Fruit fly (Drosophila melanogaster): ENCODE results near the gene CG34279.

The CG34279 gene

DNA sequence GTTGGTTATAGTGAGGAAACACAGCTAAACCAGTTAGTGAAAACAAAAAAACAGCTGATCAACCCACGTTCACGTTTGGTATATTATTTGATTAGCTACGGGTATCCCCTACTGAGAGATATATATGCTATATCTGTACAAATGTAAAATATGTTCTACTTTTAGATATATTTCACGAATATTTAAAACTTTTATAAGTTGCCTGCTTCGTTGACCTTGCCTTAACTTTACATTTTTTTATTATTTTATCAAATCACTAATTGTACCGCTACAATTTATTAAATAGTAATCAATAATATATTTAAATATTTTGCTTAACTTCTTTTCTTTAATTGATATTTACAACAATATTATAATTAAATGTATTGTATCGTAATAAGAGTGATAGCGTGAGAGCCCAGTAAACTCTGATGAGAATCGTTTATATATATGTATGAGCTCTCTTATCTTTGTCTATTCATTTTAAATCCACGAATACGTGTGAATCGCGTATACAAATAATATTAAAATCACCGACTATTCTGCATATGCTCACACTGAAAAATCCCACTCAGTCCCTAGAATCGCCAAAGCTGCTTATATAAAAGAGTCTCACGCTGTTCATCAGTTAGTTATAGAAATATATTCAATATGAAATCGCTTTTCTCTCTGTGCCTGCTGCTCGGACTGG, 9.5 kb upstream of the CG34279 start, which contains the start of gene CG42821:
TSS of gene CG42821 (plus strand) at position 620 of the 670 bp plus-strand sequence.
- TF ChIP-seq CTCF (optimal IDR thresholded peaks at IDR 0.05) (no peak), CG8478 (optimal IDR thresholded peaks at IDR 0.05) (no peak)

DNA sequence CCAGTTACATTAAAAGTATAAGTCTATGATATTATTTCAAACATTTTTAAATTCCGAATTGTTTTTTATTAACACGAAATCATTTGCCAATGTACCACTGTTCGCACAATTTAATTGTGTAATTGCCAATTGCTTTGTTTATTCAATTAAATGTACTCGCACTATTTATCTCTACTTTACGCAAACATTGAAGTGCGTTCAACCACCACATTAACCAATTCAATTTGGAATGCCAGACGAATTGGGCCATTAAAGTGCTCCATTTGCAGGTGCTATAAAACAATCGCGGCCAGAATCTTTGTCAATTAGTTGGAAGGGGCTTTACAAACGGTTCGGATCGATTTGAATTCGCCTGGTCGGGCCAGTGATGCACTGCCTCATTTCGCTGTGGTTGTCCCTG, 7.7 kb upstream of the CG34279 start, which contains the start of gene CG5863:
TSS of gene CG5863 (plus strand) at position 301 of the 400 bp plus-strand sequence.
- TF ChIP-seq CG8478 (optimal IDR thresholded peaks at IDR 0.05) (no peak), CTCF (optimal IDR thresholded peaks at IDR 0.05) (no peak)

DNA sequence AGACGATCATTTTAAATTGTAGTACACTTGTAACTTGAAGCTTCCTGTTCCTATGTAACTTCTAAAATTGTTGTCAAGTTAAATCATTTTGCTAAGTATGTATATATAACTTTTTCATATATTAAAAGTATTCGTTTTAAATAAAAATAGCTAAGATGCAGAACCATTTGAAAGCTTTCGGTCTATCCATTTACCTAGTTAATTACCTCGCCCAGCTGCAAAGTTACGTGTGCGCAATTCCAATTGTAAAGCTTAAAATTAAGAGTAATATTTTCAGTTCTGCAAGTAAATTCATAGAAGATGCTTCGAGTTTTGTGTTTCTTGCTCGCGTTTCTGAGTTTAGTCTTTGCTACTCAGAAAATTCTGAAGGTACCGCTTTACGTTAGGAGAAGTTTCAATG, 6.2 kb upstream of the CG34279 start, which contains the start of gene CG5860:
TSS of gene CG5860 (plus strand) at position 301 of the 400 bp plus-strand sequence.
- TF ChIP-seq CG8478 (optimal IDR thresholded peaks at IDR 0.05): no peak
- TF ChIP-seq CTCF (optimal IDR thresholded peaks at IDR 0.05): no peak

- TF ChIP-seq CTCF (optimal IDR thresholded peaks at IDR 0.05): no peak
- TF ChIP-seq CG8478 (optimal IDR thresholded peaks at IDR 0.05): no peak
These were observed 4.5 kb upstream of the CG34279 start, which contains the start of gene CG17283 for dm6 chr3R:17407576-17407975. TSS of gene CG17283 (plus strand) at chr3R:17407876.

DNA sequence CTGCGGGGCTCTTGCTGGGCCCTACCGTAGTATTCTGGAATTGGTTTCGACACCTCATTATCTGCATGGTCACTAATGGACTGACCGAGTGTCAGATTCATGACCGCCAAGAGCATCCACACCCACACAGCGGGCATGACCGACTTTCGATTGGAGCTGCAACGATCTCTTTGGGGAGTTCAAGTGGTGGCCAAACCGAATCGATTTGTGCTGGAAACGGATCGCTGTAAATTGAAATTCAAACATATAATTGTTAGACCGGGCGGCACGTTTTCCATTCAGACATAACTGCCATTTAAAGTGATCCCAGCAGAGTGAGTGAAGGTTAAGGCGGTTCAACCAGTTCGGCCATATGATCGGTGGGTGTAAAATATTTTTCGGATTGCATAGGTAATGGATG, 3.3 kb upstream of the CG34279 start, which contains the start of the genes CG42824 and CG42798:
TSS of gene CG42824 (minus strand) at position 101 of the 400 bp plus-strand sequence.
TSS of gene CG42798 (plus strand) at position 268 of the 400 bp plus-strand sequence.
- TF ChIP-seq CTCF (optimal IDR thresholded peaks at IDR 0.05): no peak
- TF ChIP-seq CG8478 (optimal IDR thresholded peaks at IDR 0.05): no peak

- TF ChIP-seq CTCF (optimal IDR thresholded peaks at IDR 0.05): no peak
- TF ChIP-seq CG8478 (optimal IDR thresholded peaks at IDR 0.05): no peak
These were observed 1.9 kb upstream of the CG34279 start, which contains the start of gene CG42823 for dm6 chr3R:17405009-17405408. TSS of gene CG42823 (minus strand) at chr3R:17405109.

DNA sequence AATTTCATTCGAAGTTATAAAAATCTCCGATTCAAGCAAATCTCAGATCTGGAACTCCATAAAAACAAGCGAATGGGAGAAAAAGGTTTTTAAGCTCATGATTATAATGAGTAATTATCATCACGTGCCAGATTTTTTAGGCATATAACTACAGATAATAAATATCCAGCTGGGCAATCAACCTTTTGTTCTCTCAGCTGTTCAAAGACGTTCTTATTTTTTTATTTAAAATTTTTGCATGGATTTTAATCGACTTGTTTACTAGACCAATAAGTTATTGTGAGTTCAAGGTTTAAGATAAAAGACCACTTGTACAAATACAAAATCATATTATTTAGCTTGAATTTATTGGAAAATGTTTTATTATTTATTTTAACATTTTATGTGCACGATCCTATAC, 1.1 kb upstream of the CG34279 start:
- TF ChIP-seq CG8478 (optimal IDR thresholded peaks at IDR 0.05) (no peak), CTCF (optimal IDR thresholded peaks at IDR 0.05) (no peak)

- no peak for TF ChIP-seq CG8478 (optimal IDR thresholded peaks at IDR 0.05)
These were observed 530 bp upstream of the CG34279 start, which contains the start of gene CG34280 for dm6 chr3R:17403618-17404017. TSS of gene CG34280 (minus strand) at chr3R:17403718.

- TF ChIP-seq CTCF (optimal IDR thresholded peaks at IDR 0.05) (peak; percentile 90 to 92), CG8478 (optimal IDR thresholded peaks at IDR 0.05) (no peak)
These were observed 654 bp downstream of the CG34279 start, which contains the start of gene Sur-8 for dm6 chr3R:17402434-17402833. TSS of gene Sur-8 (minus strand) at chr3R:17402515.

DNA sequence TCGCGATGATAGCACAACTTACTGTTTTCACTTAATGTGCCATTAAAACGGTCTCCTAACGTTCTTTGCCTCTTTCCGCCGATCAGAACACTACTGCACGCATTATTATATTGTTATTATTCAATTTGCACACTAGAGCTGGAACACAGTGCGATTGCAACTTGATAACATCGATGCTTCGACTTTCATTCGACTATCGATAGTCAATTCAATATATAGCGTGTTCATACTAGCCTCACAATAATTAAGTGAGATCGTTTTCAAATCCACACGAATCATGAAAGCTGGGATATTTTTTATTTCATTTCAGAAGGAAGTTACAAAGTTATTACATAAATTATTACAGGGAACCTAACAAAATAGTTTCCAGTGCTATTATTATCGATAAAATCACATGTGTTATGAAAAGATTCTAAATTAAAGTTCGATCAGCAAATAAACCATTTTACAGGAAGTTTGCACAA, 1.8 kb downstream of the CG34279 start:
- TF ChIP-seq CG8478 (optimal IDR thresholded peaks at IDR 0.05) (no peak), CTCF (optimal IDR thresholded peaks at IDR 0.05) (peak; percentile 38 to 43)

- no peak for TF ChIP-seq CG8478 (optimal IDR thresholded peaks at IDR 0.05)
- no peak for TF ChIP-seq CTCF (optimal IDR thresholded peaks at IDR 0.05)
These were observed 2.4 kb downstream of the CG34279 start for dm6 chr3R:17400675-17401118.

DNA sequence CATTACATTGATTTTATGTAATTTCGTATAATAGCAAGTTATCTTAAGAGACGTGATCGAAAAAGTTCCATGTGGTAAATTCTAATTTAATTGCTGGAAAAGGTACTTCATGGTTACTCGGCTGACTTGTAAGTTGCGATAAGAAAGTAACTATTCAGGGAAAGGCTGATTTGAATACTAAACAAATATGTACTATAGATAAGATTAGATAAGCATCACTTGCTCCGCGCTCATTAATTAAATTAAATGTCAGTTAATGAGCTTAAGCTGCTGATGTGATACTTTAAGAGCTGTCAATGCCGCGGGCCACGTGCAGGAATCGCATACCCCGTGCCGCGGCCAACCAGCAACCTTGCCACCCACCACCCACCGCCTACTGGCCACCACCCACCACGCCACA, 3.0 kb downstream of the CG34279 start:
- no peak for TF ChIP-seq CTCF (optimal IDR thresholded peaks at IDR 0.05)
- TF ChIP-seq CG8478 (optimal IDR thresholded peaks at IDR 0.05): no peak

DNA sequence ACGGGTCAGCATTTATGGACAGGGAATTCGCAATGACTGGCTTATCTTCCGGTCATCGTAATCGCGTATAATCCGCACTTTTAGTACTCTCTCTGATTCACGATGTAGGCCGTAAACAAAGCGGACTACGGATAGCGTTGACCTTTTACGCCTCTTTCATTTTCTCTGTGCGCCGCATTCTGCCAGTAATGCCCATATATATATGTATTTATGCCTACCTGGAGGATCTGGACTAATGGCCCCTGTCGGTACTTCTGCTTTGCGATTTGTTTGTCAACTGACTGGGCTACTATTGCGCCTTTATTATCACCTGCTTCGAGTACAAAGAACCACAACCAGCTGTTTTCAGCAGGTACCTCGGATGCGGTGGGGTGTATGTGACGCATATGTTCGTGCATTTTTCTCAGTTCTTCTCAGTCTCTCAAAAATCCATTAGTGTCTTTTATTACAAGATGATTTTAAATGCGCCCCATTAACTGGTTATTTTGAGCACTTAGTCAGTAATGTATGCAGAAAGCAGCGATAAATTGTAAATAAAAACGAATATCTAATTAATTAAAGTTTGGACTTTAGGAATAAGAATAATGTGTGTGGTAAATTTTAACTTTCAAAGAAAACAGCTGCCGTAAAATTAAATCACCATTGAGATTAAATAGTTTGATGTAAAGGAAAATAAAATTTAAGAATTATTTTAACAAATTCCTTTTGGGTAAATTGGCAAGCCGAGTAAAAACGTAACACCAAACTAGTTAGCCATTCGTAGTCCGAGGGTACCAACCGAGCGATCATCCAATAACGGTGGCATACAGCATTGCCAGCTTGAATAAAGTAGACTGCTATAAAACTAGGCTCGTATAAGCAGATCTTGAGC, 8.5 kb downstream of the CG34279 start, which contains the start of gene CREG:
TSS of gene CREG (minus strand) at position 323 of the 871 bp plus-strand sequence.
- no peak for TF ChIP-seq CG8478 (optimal IDR thresholded peaks at IDR 0.05)
- TF ChIP-seq CTCF (optimal IDR thresholded peaks at IDR 0.05): no peak

DNA sequence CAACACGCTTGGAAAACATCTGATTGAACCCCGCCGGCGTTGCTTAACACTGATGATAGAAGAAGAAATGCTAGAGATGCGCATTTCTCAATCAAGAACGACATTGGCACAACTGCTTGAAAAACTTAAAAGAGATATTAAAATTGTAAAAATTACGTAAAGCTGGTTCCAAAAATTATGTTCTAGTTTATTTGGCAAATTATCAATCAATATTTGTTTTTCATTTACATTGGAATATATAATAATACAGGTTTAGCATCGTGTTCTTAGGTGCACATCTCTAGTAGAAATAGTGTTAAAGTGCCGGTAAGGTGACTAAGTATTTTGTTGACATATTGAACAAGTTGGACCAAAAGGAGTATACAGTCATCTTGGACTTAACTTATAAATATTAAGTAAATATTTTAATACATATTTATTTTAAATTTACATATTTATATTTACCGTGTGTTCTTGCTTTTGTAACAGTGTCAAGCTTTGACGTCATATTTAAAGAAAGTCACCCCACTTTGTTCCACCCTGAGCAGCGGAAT, 11.7 kb downstream of the CG34279 start, which contains the start of the genes Brf and sds22:
TSS of gene Brf (minus strand) at position 25 of the 533 bp plus-strand sequence.
TSS of gene sds22 (plus strand) at position 282 of the 533 bp plus-strand sequence.
- TF ChIP-seq CTCF (optimal IDR thresholded peaks at IDR 0.05): no peak
- no peak for TF ChIP-seq CG8478 (optimal IDR thresholded peaks at IDR 0.05)

Measured in S2 (cell line).